Worm (Caenorhabditis elegans) whole organism, midembryonic: ENCODE results near the gene H20J04.4.

ENCODE experiments used
- flt-1 ChIP-seq: fragments of 200-800 bp; sonication (Bioruptor generic); IDR thresholded peaks from 2 replicates; pipeline ENCODE4 v1.3.6; 2022; ENCODE audit warnings: missing genetic modification characterization, missing compliant biosample characterization
- klf-2 ChIP-seq: fragments of 200-800 bp; sonication (Bioruptor generic); conservative IDR thresholded peaks from 2 replicates; pipeline ENCODE4 v1.3.6; 2022; ENCODE audit warnings: missing genetic modification reagents, missing genetic modification characterization, missing compliant biosample characterization
- med-1 ChIP-seq: sonication (generic microtip); optimal IDR thresholded peaks from 2 replicates; lab custom pipeline; 2017; ENCODE audit warnings: missing genetic modification characterization, mild to moderate bottlenecking, missing compliant biosample characterization, antibody characterized with exemption, missing genetic modification reagents; ENCODE audit not compliant: insufficient read depth
- ztf-23 ChIP-seq: fragments of 200-800 bp; sonication (Bioruptor generic); IDR thresholded peaks from 2 replicates; pipeline ENCODE4 v1.3.6; 2022; ENCODE audit warnings: missing genetic modification reagents, missing genetic modification characterization, missing compliant biosample characterization
- ztf-29 ChIP-seq: fragments of 200-800 bp; sonication (Bioruptor generic); IDR thresholded peaks from 2 replicates; pipeline ENCODE4 v1.3.6; 2022; ENCODE audit warnings: missing genetic modification reagents, missing genetic modification characterization, missing compliant biosample characterization

DNA sequence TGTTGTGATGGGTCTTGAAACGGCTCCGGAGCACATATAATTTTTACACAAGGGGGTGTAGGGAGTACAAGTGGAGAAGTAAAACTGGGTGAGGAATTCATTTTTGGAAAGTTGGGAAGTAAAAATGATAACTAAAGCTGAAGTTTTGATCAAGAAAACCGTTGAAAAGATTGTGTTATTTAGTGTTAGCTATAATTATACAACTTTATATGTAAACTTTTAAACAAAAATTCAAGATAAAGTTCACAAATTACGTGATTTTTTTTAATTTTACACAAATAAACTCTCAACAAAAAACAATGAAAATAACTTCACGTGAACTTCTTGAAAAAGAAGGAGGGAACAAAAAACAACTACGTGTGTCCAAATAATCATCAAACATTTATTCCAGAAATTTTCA, 26.4 kb downstream of the H20J04.4 start, which contains the start of the genes H20J04.7 and H20J04.1:
- TF ChIP-seq ztf-23 (no peak), med-1 (GFP tag; lab: Kevin White, UChicago) (no peak), flt-1 (no peak), ztf-29 (no peak), klf-2 (no peak)
